Worm (Caenorhabditis elegans): ENCODE measurements around the gene K02D10.8.

Gene K02D10.8

ce11 chrIII:8784500-8784899 lies 1.7 kb upstream of the K02D10.8 start:
- TF ChIP-seq elt-1 (tag; optimal IDR thresholded peaks at IDR 0.05) = no peak
- TF ChIP-seq unc-55 (GFP tag; optimal IDR thresholded peaks at IDR 0.05) = peak; percentile 49
- peak; percentile 32 for TF ChIP-seq C34F6.9 (tag; optimal IDR thresholded peaks at IDR 0.05)
- no peak for TF ChIP-seq ama-1 (optimal IDR thresholded peaks at IDR 0.05)
- no peak for TF ChIP-seq nhr-23 (tag; optimal IDR thresholded peaks at IDR 0.05)
- no peak for TF ChIP-seq zag-1 (tag; optimal IDR thresholded peaks at IDR 0.05)
- TF ChIP-seq nhr-10 (tag; optimal IDR thresholded peaks at IDR 0.05) = no peak
- TF ChIP-seq elt-3 (tag; optimal IDR thresholded peaks at IDR 0.05) = no peak
- no peak for TF ChIP-seq lin-11 (tag; optimal IDR thresholded peaks at IDR 0.05)
- TF ChIP-seq mdl-1 (tag; optimal IDR thresholded peaks at IDR 0.05) = no peak
- TF ChIP-seq ztf-4 (tag; optimal IDR thresholded peaks at IDR 0.05) = no peak
- TF ChIP-seq blmp-1 (tag; optimal IDR thresholded peaks at IDR 0.05; ENCODE audit: insufficient read depth) = no peak
- no peak for TF ChIP-seq nhr-6 (tag; optimal IDR thresholded peaks at IDR 0.05)
- TF ChIP-seq skn-1 (tag; optimal IDR thresholded peaks at IDR 0.05) = no peak

- TF ChIP-seq mab-5 (tag; optimal IDR thresholded peaks at IDR 0.05) (no peak), C34F6.9 (tag; optimal IDR thresholded peaks at IDR 0.05) (peak; percentile 87), blmp-1 (tag; optimal IDR thresholded peaks at IDR 0.05; ENCODE audit: insufficient read depth) (no peak), F13H6.1 (tag; optimal IDR thresholded peaks at IDR 0.05) (peak; percentile 81), aly-2 (tag; optimal IDR thresholded peaks at IDR 0.05) (no peak), mbf-1 (tag; optimal IDR thresholded peaks at IDR 0.05) (no peak), elt-1 (tag; optimal IDR thresholded peaks at IDR 0.05) (no peak), peb-1 (tag; optimal IDR thresholded peaks at IDR 0.05) (no peak), fos-1 (tag; optimal IDR thresholded peaks at IDR 0.05) (peak; percentile 57), sma-9 (GFP tag; optimal IDR thresholded peaks at IDR 0.05) (peak; percentile 88), sma-9 (tag; optimal IDR thresholded peaks at IDR 0.05) (no peak), nhr-23 (tag; optimal IDR thresholded peaks at IDR 0.05) (no peak), crh-2 (tag; optimal IDR thresholded peaks at IDR 0.05) (peak; percentile 93), ZK546.5 (tag; optimal IDR thresholded peaks at IDR 0.05) (no peak), nhr-129 (tag; optimal IDR thresholded peaks at IDR 0.05) (peak; percentile 91), nhr-10 (tag; optimal IDR thresholded peaks at IDR 0.05) (no peak), elt-3 (tag; optimal IDR thresholded peaks at IDR 0.05) (no peak), lsy-2 (tag; optimal IDR thresholded peaks at IDR 0.05) (peak in 1 of 2 experiments; percentile 59), lin-11 (tag; optimal IDR thresholded peaks at IDR 0.05) (peak; percentile 53), nhr-12 (tag; optimal IDR thresholded peaks at IDR 0.05) (no peak), dmd-4 (tag; optimal IDR thresholded peaks at IDR 0.05) (no peak), alr-1 (tag; optimal IDR thresholded peaks at IDR 0.05) (no peak), snpc-4 (tag; optimal IDR thresholded peaks at IDR 0.05) (no peak), mdl-1 (tag; optimal IDR thresholded peaks at IDR 0.05) (peak; percentile 66 to 86), unc-55 (GFP tag; optimal IDR thresholded peaks at IDR 0.05) (peak; percentile 54), skn-1 (tag; optimal IDR thresholded peaks at IDR 0.05) (no peak), nhr-237 (tag; optimal IDR thresholded peaks at IDR 0.05) (no peak), sem-4 (tag; optimal IDR thresholded peaks at IDR 0.05) (peak; percentile 12), nhr-21 (tag; optimal IDR thresholded peaks at IDR 0.05) (no peak), gmeb-1 (tag; optimal IDR thresholded peaks at IDR 0.05) (peak; percentile 18), ztf-1 (GFP tag; conservative IDR thresholded peaks at IDR 0.05) (no peak), lin-39 (tag; optimal IDR thresholded peaks at IDR 0.05) (no peak), Y55F3AM.14 (GFP tag; optimal IDR thresholded peaks at IDR 0.05) (no peak), ztf-4 (tag; optimal IDR thresholded peaks at IDR 0.05) (no peak), ama-1 (optimal IDR thresholded peaks at IDR 0.05) (no peak), nhr-25 (tag; optimal IDR thresholded peaks at IDR 0.05) (no peak), nhr-77 (tag; optimal IDR thresholded peaks at IDR 0.05) (no peak), ceh-82 (tag; optimal IDR thresholded peaks at IDR 0.05) (no peak)
Observed at ce11 chrIII:8785426-8785825, 751 bp upstream of the K02D10.8 start.

- peak; percentile 33 for TF ChIP-seq C34F6.9 (tag; optimal IDR thresholded peaks at IDR 0.05)
- TF ChIP-seq F13H6.1 (tag; optimal IDR thresholded peaks at IDR 0.05) = peak; percentile 16
- no peak for TF ChIP-seq ceh-16 (tag; optimal IDR thresholded peaks at IDR 0.05)
- no peak for TF ChIP-seq sma-9 (GFP tag; optimal IDR thresholded peaks at IDR 0.05)
- no peak for TF ChIP-seq sma-9 (tag; optimal IDR thresholded peaks at IDR 0.05)
- no peak for TF ChIP-seq Y55F3AM.14 (GFP tag; optimal IDR thresholded peaks at IDR 0.05)
- no peak for TF ChIP-seq snpc-4 (tag; optimal IDR thresholded peaks at IDR 0.05)
- no peak for TF ChIP-seq ztf-11 (tag; optimal IDR thresholded peaks at IDR 0.05)
- no peak for TF ChIP-seq sma-3 (GFP tag; optimal IDR thresholded peaks at IDR 0.05)
- peak; percentile 3 for TF ChIP-seq unc-55 (GFP tag; optimal IDR thresholded peaks at IDR 0.05)
- no peak for TF ChIP-seq nhr-25 (tag; optimal IDR thresholded peaks at IDR 0.05)
- TF ChIP-seq nhr-6 (tag; optimal IDR thresholded peaks at IDR 0.05) = no peak
Observed at ce11 chrIII:8788690-8789089, 2.5 kb downstream of the K02D10.8 start.

Measured in whole organism, L2 larva.